Fruit fly (Drosophila melanogaster) whole organism, prepupa: Measurements from ENCODE around the gene Exo70.

Experiments used
- CG10669 ChIP-seq: fragments of 200-800 bp; sonication (Bioruptor generic); optimal IDR thresholded peaks from 3 replicates; lab custom pipeline; 2018; ENCODE audit warnings: missing biosample characterization, mild to moderate bottlenecking, missing genetic modification characterization, moderate library complexity
- CG1621 ChIP-seq: fragments of 200-800 bp; sonication (Bioruptor generic); optimal IDR thresholded peaks from 3 replicates; lab custom pipeline; 2018; ENCODE audit warnings: missing biosample characterization, mild to moderate bottlenecking, missing genetic modification characterization
- CG16779 ChIP-seq: fragments of 200-800 bp; sonication (Bioruptor generic); optimal IDR thresholded peaks from 3 replicates; lab custom pipeline; 2017; ENCODE audit warnings: missing biosample characterization, mild to moderate bottlenecking, missing genetic modification characterization
- CG6808 ChIP-seq: fragments of 200-800 bp; sonication (Bioruptor generic); optimal IDR thresholded peaks from 3 replicates; lab custom pipeline; 2017; ENCODE audit warnings: missing biosample characterization, missing genetic modification characterization, mild to moderate bottlenecking, moderate library complexity, missing genetic modification reagents
- CG6854 ChIP-seq: fragments of 200-800 bp; sonication (Bioruptor generic); optimal IDR thresholded peaks from 2 replicates; lab custom pipeline; 2017; ENCODE audit warnings: missing biosample characterization, mild to moderate bottlenecking, missing genetic modification characterization
- CG8632 ChIP-seq: fragments of 200-800 bp; sonication (Bioruptor generic); optimal IDR thresholded peaks from 3 replicates; lab custom pipeline; 2016; ENCODE audit warnings: missing biosample characterization, missing genetic modification characterization
- Gug ChIP-seq: fragments of 200-800 bp; sonication (Bioruptor generic); IDR thresholded peaks from 2 replicates; pipeline ENCODE4 v1.3.6; 2022; ENCODE audit warnings: missing biosample characterization, missing genetic modification characterization
- Hr38 ChIP-seq: sonication (Bioruptor generic); optimal IDR thresholded peaks from 2 replicates; lab custom pipeline; 2016; ENCODE audit warnings: missing biosample characterization, missing genetic modification characterization
- Hr39 ChIP-seq: fragments of 200-800 bp; sonication (Bioruptor generic); optimal IDR thresholded peaks from 2 replicates; lab custom pipeline; 2016; ENCODE audit warnings: missing biosample characterization, missing genetic modification characterization
- Sox15 ChIP-seq: fragments of 200-800 bp; sonication (Bioruptor generic); optimal IDR thresholded peaks from 3 replicates; lab custom pipeline; 2016; ENCODE audit warnings: missing biosample characterization, missing genetic modification characterization
- fkh ChIP-seq: fragments of 200-800 bp; sonication (Bioruptor generic); optimal IDR thresholded peaks from 3 replicates; lab custom pipeline; 2017; ENCODE audit warnings: missing biosample characterization, mild to moderate bottlenecking, missing genetic modification characterization, moderate library complexity
- svp ChIP-seq: fragments of 200-800 bp; sonication (Bioruptor generic); peaks from one replicate; lab custom pipeline; 2016; ENCODE audit warnings: missing biosample characterization, missing genetic modification characterization

- no peak for TF ChIP-seq CG16779
- TF ChIP-seq Hr38 (GFP tag; lab: Kevin White, UChicago) = no peak
- no peak for TF ChIP-seq svp (GFP tag; lab: Kevin White, UChicago)
- no peak for TF ChIP-seq Sox15 (GFP tag; lab: Kevin White, UChicago)
- no peak for TF ChIP-seq Hr39 (GFP tag; lab: Kevin White, UChicago)
- no peak for TF ChIP-seq CG6808 (GFP tag; lab: Kevin White, UChicago)
- TF ChIP-seq CG6854 (GFP tag; lab: Kevin White, UChicago) = no peak
- TF ChIP-seq CG10669 (GFP tag; lab: Kevin White, UChicago) = no peak
- no peak for TF ChIP-seq CG8632 (GFP tag; lab: Kevin White, UChicago)
- TF ChIP-seq Gug = no peak
- TF ChIP-seq CG1621 (tag; lab: Kevin White, UChicago) = no peak
- TF ChIP-seq fkh = no peak
Observed at dm6 chr3L:8396187-8396586, 15.5 kb upstream of the Exo70 start.
